Fruit fly (Drosophila melanogaster): ENCODE data around the gene Gbeta13F.

Gene Gbeta13F

DNA sequence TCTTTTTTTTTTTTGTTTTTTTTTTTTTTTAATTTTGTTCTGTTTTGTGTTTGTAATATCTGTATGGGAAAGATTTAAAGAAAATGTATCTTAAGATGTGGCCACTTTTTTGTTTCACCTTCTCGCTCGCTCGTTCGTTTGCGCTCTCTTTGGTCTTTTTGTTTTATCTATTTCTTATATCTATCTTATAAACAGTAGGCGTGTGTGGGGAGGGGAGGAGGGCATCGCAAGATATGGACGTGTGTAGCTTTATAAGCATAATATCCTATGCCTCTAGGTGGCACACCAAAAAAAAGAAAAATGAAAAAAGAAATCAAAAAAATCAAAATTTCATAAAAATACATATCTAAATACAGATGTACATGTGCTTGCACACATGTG, 47.3 kb upstream of the Gbeta13F start:
- no peak for TF ChIP-seq HLH106 (tag; optimal IDR thresholded peaks at IDR 0.05)
- TF ChIP-seq br (GFP tag; optimal IDR thresholded peaks at IDR 0.05), result no peak
- TF ChIP-seq sage (GFP tag; optimal IDR thresholded peaks at IDR 0.05), result no peak
- no peak for TF ChIP-seq Rel (GFP tag; optimal IDR thresholded peaks at IDR 0.05)
- TF ChIP-seq Rel (tag; optimal IDR thresholded peaks at IDR 0.05), result no peak
- no peak for TF ChIP-seq dl (GFP tag; optimal IDR thresholded peaks at IDR 0.05; ENCODE audit: insufficient read depth in 1 of 2, partially characterized antibody in 2 of 2)
- TF ChIP-seq Vsx2 (GFP tag; optimal IDR thresholded peaks at IDR 0.05; ENCODE audit: partially characterized antibody), result no peak
- no peak for TF ChIP-seq brk (GFP tag; optimal IDR thresholded peaks at IDR 0.05)
- no peak for TF ChIP-seq CG32264 (GFP tag; optimal IDR thresholded peaks at IDR 0.05)
- no peak for TF ChIP-seq foxo (GFP tag; optimal IDR thresholded peaks at IDR 0.05)
- TF ChIP-seq pan (optimal IDR thresholded peaks at IDR 0.05), result no peak
- no peak for TF ChIP-seq dsf (GFP tag; optimal IDR thresholded peaks at IDR 0.05; ENCODE audit: borderline replicate concordance)
- no peak for TF ChIP-seq N (GFP tag; optimal IDR thresholded peaks at IDR 0.05)
- TF ChIP-seq Hr78 (GFP tag; optimal IDR thresholded peaks at IDR 0.05), result no peak

DNA sequence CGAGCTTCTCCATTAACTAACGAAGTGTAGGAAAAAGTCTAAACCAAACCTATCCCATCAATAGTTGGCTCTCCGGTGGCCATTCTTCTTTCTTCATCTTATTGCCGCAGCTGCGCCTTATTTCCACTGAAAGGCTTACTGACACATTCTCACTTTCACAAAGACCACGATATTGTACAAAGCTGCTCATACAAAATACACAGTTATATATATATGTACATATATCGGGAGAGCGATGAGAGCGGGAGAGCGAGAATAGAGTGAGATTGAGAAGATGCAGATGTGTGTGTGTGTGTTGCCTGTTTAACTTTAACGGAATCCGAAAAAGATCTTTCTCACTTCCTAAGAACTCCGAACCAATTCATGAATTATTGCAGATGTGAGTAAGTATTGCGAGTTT, 46.7 kb upstream of the Gbeta13F start:
- TF ChIP-seq CG9705 (GFP tag; optimal IDR thresholded peaks at IDR 0.05), result no peak
- peak; percentile 44 for TF ChIP-seq Rel (GFP tag; optimal IDR thresholded peaks at IDR 0.05)
- no peak for TF ChIP-seq Rel (tag; optimal IDR thresholded peaks at IDR 0.05)
- peak; percentile 17 for TF ChIP-seq N (GFP tag; optimal IDR thresholded peaks at IDR 0.05)
- peak; percentile 20 for TF ChIP-seq fru (GFP tag; optimal IDR thresholded peaks at IDR 0.05)
- TF ChIP-seq HLH106 (tag; optimal IDR thresholded peaks at IDR 0.05), result no peak
- no peak for TF ChIP-seq CrebA (GFP tag; optimal IDR thresholded peaks at IDR 0.05; ENCODE audit: borderline replicate concordance)
- TF ChIP-seq Hnf4 (GFP tag; optimal IDR thresholded peaks at IDR 0.05), result no peak
- TF ChIP-seq br (GFP tag; optimal IDR thresholded peaks at IDR 0.05), result no peak
- peak in 1 of 2 experiments; percentile 79 for TF ChIP-seq dl (GFP tag; optimal IDR thresholded peaks at IDR 0.05; ENCODE audit: insufficient read depth in 1 of 2, partially characterized antibody in 2 of 2)
- TF ChIP-seq Dif (GFP tag; optimal IDR thresholded peaks at IDR 0.05; ENCODE audit: partially characterized antibody), result peak; percentile 72
- TF ChIP-seq foxo (GFP tag; optimal IDR thresholded peaks at IDR 0.05), result no peak
- TF ChIP-seq Myc (optimal IDR thresholded peaks at IDR 0.05), result no peak
- no peak for TF ChIP-seq dsf (GFP tag; optimal IDR thresholded peaks at IDR 0.05; ENCODE audit: borderline replicate concordance)
- no peak for TF ChIP-seq dmrt93B (GFP tag; optimal IDR thresholded peaks at IDR 0.05)
- TF ChIP-seq tai (GFP tag; optimal IDR thresholded peaks at IDR 0.05), result peak; percentile 17
- peak; percentile 49 for TF ChIP-seq sage (GFP tag; optimal IDR thresholded peaks at IDR 0.05)
- no peak for TF ChIP-seq pan (optimal IDR thresholded peaks at IDR 0.05)
- TF ChIP-seq woc (GFP tag; optimal IDR thresholded peaks at IDR 0.05), result no peak
- TF ChIP-seq Vsx2 (GFP tag; optimal IDR thresholded peaks at IDR 0.05; ENCODE audit: partially characterized antibody), result peak; percentile 28

DNA sequence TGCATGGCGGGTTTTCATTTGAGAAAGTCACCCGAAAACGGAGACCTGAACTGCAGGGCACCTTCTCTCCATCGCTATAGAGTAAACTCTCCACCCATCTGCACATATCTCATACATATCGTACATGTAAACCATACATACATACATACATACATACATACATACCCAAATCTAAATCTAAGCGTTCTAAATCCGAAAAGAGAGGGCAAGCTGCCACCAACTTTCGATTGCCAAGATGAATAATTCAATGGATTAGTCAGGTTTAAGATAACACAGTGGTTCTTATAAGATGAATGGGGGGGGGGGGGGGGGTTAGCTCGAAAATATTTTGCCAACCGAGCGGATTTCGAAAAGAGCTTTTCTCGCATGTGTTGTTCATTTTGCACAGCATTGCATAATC, 45.4 kb upstream of the Gbeta13F start:
- TF ChIP-seq OdsH (GFP tag; optimal IDR thresholded peaks at IDR 0.05) (no peak), Dfd (GFP tag; optimal IDR thresholded peaks at IDR 0.05) (peak; percentile 50)

DNA sequence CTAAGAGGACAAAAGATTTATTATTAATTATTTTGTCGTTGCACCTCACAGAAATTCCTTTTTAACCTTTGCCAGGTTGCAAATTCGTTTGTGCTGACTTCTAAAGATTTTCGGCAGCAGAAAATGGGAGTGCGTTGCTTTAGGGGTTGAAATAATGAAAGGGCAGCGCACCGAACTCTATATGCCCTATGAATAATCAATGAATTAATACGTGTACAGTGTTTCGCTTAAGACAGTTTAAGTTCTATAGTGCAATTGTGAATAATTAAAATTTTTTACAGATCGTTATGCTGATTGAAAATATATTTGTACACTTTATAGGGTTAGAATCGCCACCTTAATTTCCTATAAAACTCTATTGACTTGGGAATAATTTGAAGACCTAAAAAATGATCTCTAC, 43.8 kb upstream of the Gbeta13F start:
- no peak for TF ChIP-seq dmrt93B (GFP tag; optimal IDR thresholded peaks at IDR 0.05)
- no peak for TF ChIP-seq HLH106 (tag; optimal IDR thresholded peaks at IDR 0.05)
- TF ChIP-seq psq (GFP tag; optimal IDR thresholded peaks at IDR 0.05), result no peak
- TF ChIP-seq CG9705 (GFP tag; optimal IDR thresholded peaks at IDR 0.05), result no peak
- no peak for TF ChIP-seq N (GFP tag; optimal IDR thresholded peaks at IDR 0.05)
- TF ChIP-seq CG32264 (GFP tag; optimal IDR thresholded peaks at IDR 0.05), result no peak
- TF ChIP-seq rgr (GFP tag; optimal IDR thresholded peaks at IDR 0.05), result no peak
- TF ChIP-seq dl (GFP tag; optimal IDR thresholded peaks at IDR 0.05; ENCODE audit: insufficient read depth in 1 of 2, partially characterized antibody in 2 of 2), result no peak
- no peak for TF ChIP-seq jim (GFP tag; optimal IDR thresholded peaks at IDR 0.05)
- no peak for TF ChIP-seq Mio (GFP tag; optimal IDR thresholded peaks at IDR 0.05)
- TF ChIP-seq Hr78 (GFP tag; optimal IDR thresholded peaks at IDR 0.05), result no peak
- TF ChIP-seq ey (GFP tag; optimal IDR thresholded peaks at IDR 0.05), result no peak
- TF ChIP-seq Abd-B (GFP tag; optimal IDR thresholded peaks at IDR 0.05), result no peak
- no peak for TF ChIP-seq dsf (GFP tag; optimal IDR thresholded peaks at IDR 0.05; ENCODE audit: borderline replicate concordance)
- no peak for TF ChIP-seq Hnf4 (GFP tag; optimal IDR thresholded peaks at IDR 0.05)
- no peak for TF ChIP-seq sv (GFP tag; optimal IDR thresholded peaks at IDR 0.05)
- TF ChIP-seq Jra (GFP tag; optimal IDR thresholded peaks at IDR 0.05), result no peak
- TF ChIP-seq CrebA (GFP tag; optimal IDR thresholded peaks at IDR 0.05; ENCODE audit: borderline replicate concordance), result no peak

Data from whole organism, wandering third instar larva.